Fruit fly (Drosophila melanogaster): ENCODE results near the gene CG15025.
A peak's percentile ranks its signal among the peaks of the same experiment; 100 is the strongest.

The CG15025 gene

dm6 chr3R:19490996-19491395 lies at the start of gene CG15025 (continued):
- TF ChIP-seq CG11723 (GFP tag; optimal IDR thresholded peaks at IDR 0.05) = no peak
- no peak for TF ChIP-seq gsb-n (tag; optimal IDR thresholded peaks at IDR 0.05)
- no peak for TF ChIP-seq CG2129 (GFP tag; IDR thresholded peaks at IDR 0.05; ENCODE audit: partially characterized antibody)
- TF ChIP-seq sim (GFP tag; IDR thresholded peaks at IDR 0.05) = no peak
- no peak for TF ChIP-seq CG33557 (GFP tag; optimal IDR thresholded peaks at IDR 0.05)
- no peak for TF ChIP-seq CG13775 (GFP tag; optimal IDR thresholded peaks at IDR 0.05)
- TF ChIP-seq CrebB (tag; optimal IDR thresholded peaks at IDR 0.05) = no peak
- no peak for TF ChIP-seq Hr39 (optimal IDR thresholded peaks at IDR 0.05)
- no peak for TF ChIP-seq Rfx (GFP tag; IDR thresholded peaks at IDR 0.05)
- TF ChIP-seq corto (GFP tag; optimal IDR thresholded peaks at IDR 0.05) = no peak
- TF ChIP-seq CG8924 (tag; optimal IDR thresholded peaks at IDR 0.05) = no peak
- no peak for TF ChIP-seq CG17328 (GFP tag; IDR thresholded peaks at IDR 0.05)
- no peak for TF ChIP-seq CG12769 (tag; optimal IDR thresholded peaks at IDR 0.05)
- TF ChIP-seq BEAF-32 (GFP tag; optimal IDR thresholded peaks at IDR 0.05) = no peak
- TF ChIP-seq Sry-δ (GFP tag; optimal IDR thresholded peaks at IDR 0.05) = no peak
- peak; percentile 97 for TF ChIP-seq CG18011 (GFP tag; optimal IDR thresholded peaks at IDR 0.05)
- TF ChIP-seq CG34422 (GFP tag; IDR thresholded peaks at IDR 0.05) = no peak; the same call in 2 of the 3 replicates
- TF ChIP-seq CG15696 (tag; optimal IDR thresholded peaks at IDR 0.05) = peak; percentile 12
- no peak for TF ChIP-seq YL-1 (GFP tag; optimal IDR thresholded peaks at IDR 0.05)
- no peak for TF ChIP-seq NK7.1 (GFP tag; optimal IDR thresholded peaks at IDR 0.05)
- TF ChIP-seq D (optimal IDR thresholded peaks at IDR 0.05) = no peak
- TF ChIP-seq D (GFP tag; optimal IDR thresholded peaks at IDR 0.05) = no peak
- TF ChIP-seq wdn (GFP tag; IDR thresholded peaks at IDR 0.05) = no peak
- TF ChIP-seq hb (GFP tag; IDR thresholded peaks at IDR 0.05; ENCODE audit: partially characterized antibody) = no peak
- no peak; the same call in 1 of the 2 replicates for TF ChIP-seq CG14441 (GFP tag; IDR thresholded peaks at IDR 0.05)
- no peak for TF ChIP-seq ac (GFP tag; optimal IDR thresholded peaks at IDR 0.05)
- TF ChIP-seq CG9437 (GFP tag; optimal IDR thresholded peaks at IDR 0.05) = no peak
- TF ChIP-seq pan (optimal IDR thresholded peaks at IDR 0.05) = no peak
- TF ChIP-seq pan (GFP tag; optimal IDR thresholded peaks at IDR 0.05 in 1 of 2, IDR thresholded peaks at IDR 0.05 in 1 of 2) = no peak
- no peak for TF ChIP-seq Xrp1 (GFP tag; IDR thresholded peaks at IDR 0.05)
- TF ChIP-seq row (GFP tag; IDR thresholded peaks at IDR 0.05) = no peak
- no peak for TF ChIP-seq dan (GFP tag; IDR thresholded peaks at IDR 0.05)
- TF ChIP-seq Fer1 (GFP tag; optimal IDR thresholded peaks at IDR 0.05) = no peak
- TF ChIP-seq CG3995 (GFP tag; optimal IDR thresholded peaks at IDR 0.05) = no peak
- TF ChIP-seq CG4820 (GFP tag; optimal IDR thresholded peaks at IDR 0.05) = no peak
- TF ChIP-seq CG9932 (GFP tag; IDR thresholded peaks at IDR 0.05) = 0 out of 2 replicates have a peak, but pooled peaks have one; percentile 23
- TF ChIP-seq C15 (GFP tag; IDR thresholded peaks at IDR 0.05) = no peak
- no peak for TF ChIP-seq mld (GFP tag; IDR thresholded peaks at IDR 0.05; ENCODE audit: partially characterized antibody)
- TF ChIP-seq sug (tag; optimal IDR thresholded peaks at IDR 0.05) = no peak
- TF ChIP-seq pho (GFP tag; optimal IDR thresholded peaks at IDR 0.05) = no peak
- TF ChIP-seq usp (GFP tag; optimal IDR thresholded peaks at IDR 0.05) = no peak
- TF ChIP-seq CG17912 (GFP tag; optimal IDR thresholded peaks at IDR 0.05) = no peak
- no peak for TF ChIP-seq cwo (GFP tag; optimal IDR thresholded peaks at IDR 0.05)
- no peak for TF ChIP-seq CG16863 (GFP tag; optimal IDR thresholded peaks at IDR 0.05)
- no peak for TF ChIP-seq CG6813 (GFP tag; optimal IDR thresholded peaks at IDR 0.05)
- no peak for TF ChIP-seq Hey (tag; optimal IDR thresholded peaks at IDR 0.05)
- TF ChIP-seq Dll (GFP tag; IDR thresholded peaks at IDR 0.05; ENCODE audit: partially characterized antibody) = no peak
- TF ChIP-seq luna (GFP tag; optimal IDR thresholded peaks at IDR 0.05) = no peak
- TF ChIP-seq CG30431 (GFP tag; optimal IDR thresholded peaks at IDR 0.05) = no peak
- TF ChIP-seq zfh1 (GFP tag; IDR thresholded peaks at IDR 0.05) = no peak
- TF ChIP-seq PHDP (tag; optimal IDR thresholded peaks at IDR 0.05) = peak; percentile 24
- TF ChIP-seq lmd (GFP tag; IDR thresholded peaks at IDR 0.05) = peak; percentile 45; the same call in 1 of the 2 replicates
- TF ChIP-seq ind (GFP tag; optimal IDR thresholded peaks at IDR 0.05) = no peak

Data from whole organism, embryonic.